Worm (Caenorhabditis elegans): ENCODE measurements around the gene ubxn-5.
A peak's percentile ranks its signal among the peaks of the same experiment; 100 is the strongest.

ubxn-5 gene

ce11 chrII:10248355-10249041 lies 14.2 kb upstream of the ubxn-5 start, which contains the start of gene atad-3 (continued):
- TF ChIP-seq efl-3 (GFP tag; optimal IDR thresholded peaks at IDR 0.05), result no peak
- TF ChIP-seq egl-13 (tag; optimal IDR thresholded peaks at IDR 0.05), result peak; percentile 83
- peak; percentile 50 for TF ChIP-seq fkh-4 (tag; optimal IDR thresholded peaks at IDR 0.05; ENCODE audit: borderline replicate concordance)
- TF ChIP-seq ztf-4 (tag; optimal IDR thresholded peaks at IDR 0.05), result peak; percentile 59
- no peak for TF ChIP-seq tlp-1 (tag; optimal IDR thresholded peaks at IDR 0.05)
- peak; percentile 95 for TF ChIP-seq nhr-71 (tag; optimal IDR thresholded peaks at IDR 0.05)
- no peak for TF ChIP-seq egl-27 (tag; optimal IDR thresholded peaks at IDR 0.05)
- no peak for TF ChIP-seq unc-30 (tag; optimal IDR thresholded peaks at IDR 0.05)
- TF ChIP-seq skn-1 (tag; optimal IDR thresholded peaks at IDR 0.05), result peak; percentile 81
- no peak for TF ChIP-seq hpl-2 (GFP tag; optimal IDR thresholded peaks at IDR 0.05)
- TF ChIP-seq lin-35 (GFP tag; optimal IDR thresholded peaks at IDR 0.05), result peak; percentile 80 to 88
- peak; percentile 87 to 95 (median 90) for TF ChIP-seq ceh-82 (tag; optimal IDR thresholded peaks at IDR 0.05)
- TF ChIP-seq pag-3 (tag; optimal IDR thresholded peaks at IDR 0.05; ENCODE audit: borderline replicate concordance, insufficient read depth), result no peak
- TF ChIP-seq nhr-47 (tag; optimal IDR thresholded peaks at IDR 0.05), result peak; percentile 93
- TF ChIP-seq nhr-84 (tag; optimal IDR thresholded peaks at IDR 0.05), result no peak
- TF ChIP-seq nhr-20 (tag; optimal IDR thresholded peaks at IDR 0.05), result peak; percentile 92
- TF ChIP-seq nhr-90 (tag; optimal IDR thresholded peaks at IDR 0.05; ENCODE audit: poor library complexity), result peak; percentile 93
- TF ChIP-seq ces-1 (GFP tag; optimal IDR thresholded peaks at IDR 0.05), result no peak
- no peak for TF ChIP-seq nhr-12 (tag; optimal IDR thresholded peaks at IDR 0.05)
- TF ChIP-seq aly-2 (tag; optimal IDR thresholded peaks at IDR 0.05), result peak; percentile 76
- TF ChIP-seq C34B4.2 (tag; optimal IDR thresholded peaks at IDR 0.05), result no peak
- peak; percentile 67 for TF ChIP-seq F16B12.6 (tag; optimal IDR thresholded peaks at IDR 0.05)
- peak; percentile 69 for TF ChIP-seq fos-1 (tag; optimal IDR thresholded peaks at IDR 0.05)
- TF ChIP-seq rnt-1 (tag; optimal IDR thresholded peaks at IDR 0.05), result peak; percentile 99
- TF ChIP-seq sox-4 (tag; optimal IDR thresholded peaks at IDR 0.05), result peak; percentile 66
- peak; percentile 93 for TF ChIP-seq fkh-8 (tag; optimal IDR thresholded peaks at IDR 0.05)
- peak in 1 of 2 experiments; percentile 91 for TF ChIP-seq ztf-11 (tag; optimal IDR thresholded peaks at IDR 0.05)
- TF ChIP-seq efl-1 (optimal IDR thresholded peaks at IDR 0.05), result peak; percentile 87 to 89
- TF ChIP-seq efl-1 (GFP tag; optimal IDR thresholded peaks at IDR 0.05 in 1 of 2), result peak; percentile 79 to 98
- peak in 3 of 6 experiments; percentile 48 to 65 (median 58) for TF ChIP-seq elt-3 (tag; optimal IDR thresholded peaks at IDR 0.05)
- peak; percentile 91 for TF ChIP-seq tbx-2 (tag; optimal IDR thresholded peaks at IDR 0.05)
- peak; percentile 83 for TF ChIP-seq C04F5.9 (tag; optimal IDR thresholded peaks at IDR 0.05)
- peak; percentile 67 for TF ChIP-seq snpc-4 (tag; optimal IDR thresholded peaks at IDR 0.05)
- peak; percentile 88 for TF ChIP-seq mep-1 (tag; optimal IDR thresholded peaks at IDR 0.05)
- TF ChIP-seq aha-1 (tag; optimal IDR thresholded peaks at IDR 0.05), result peak; percentile 57
- peak; percentile 92 for TF ChIP-seq snu-23 (GFP tag; optimal IDR thresholded peaks at IDR 0.05)
- TF ChIP-seq lsy-2 (tag; optimal IDR thresholded peaks at IDR 0.05), result peak; percentile 89 to 90
- TF ChIP-seq unc-86 (tag; optimal IDR thresholded peaks at IDR 0.05), result peak; percentile 90
- TF ChIP-seq dsc-1 (tag; optimal IDR thresholded peaks at IDR 0.05), result peak; percentile 83
- peak; percentile 97 for TF ChIP-seq unc-98 (GFP tag; IDR thresholded peaks at IDR 0.05)
- TF ChIP-seq zag-1 (tag; optimal IDR thresholded peaks at IDR 0.05), result no peak
- TF ChIP-seq unc-62 (GFP tag; optimal IDR thresholded peaks at IDR 0.05), result no peak
- peak; percentile 83 for TF ChIP-seq ceh-88 (GFP tag; IDR thresholded peaks at IDR 0.05)
- peak; percentile 85 for TF ChIP-seq lin-15B (tag; optimal IDR thresholded peaks at IDR 0.05)
- TF ChIP-seq hlh-4 (tag; optimal IDR thresholded peaks at IDR 0.05), result no peak
- no peak for TF ChIP-seq ama-1 (optimal IDR thresholded peaks at IDR 0.05)
- peak; percentile 90 for TF ChIP-seq lin-13 (GFP tag; optimal IDR thresholded peaks at IDR 0.05)
- TF ChIP-seq hlh-17 (GFP tag; optimal IDR thresholded peaks at IDR 0.05; ENCODE audit: borderline replicate concordance), result no peak
- TF ChIP-seq pqm-1 (tag; optimal IDR thresholded peaks at IDR 0.05), result no peak
- TF ChIP-seq nhr-76 (tag; optimal IDR thresholded peaks at IDR 0.05), result no peak
- TF ChIP-seq dpl-1 (GFP tag; optimal IDR thresholded peaks at IDR 0.05), result peak; percentile 78 to 84 (median 81)
- TF ChIP-seq unc-130 (tag; optimal IDR thresholded peaks at IDR 0.05), result peak; percentile 27

Data from whole organism, L1 larva.